Worm (Caenorhabditis elegans) whole organism, L2 larva: ENCODE data around the gene vha-20.

Experiments used
- C34F6.9 ChIP-seq: fragments of 150-350 bp; optimal IDR thresholded peaks from 2 replicates; lab custom pipeline; 2014; ENCODE audit warnings: missing biosample characterization, missing genetic modification characterization
- R02D3.7 ChIP-seq: fragments of 150-350 bp; optimal IDR thresholded peaks from 2 replicates; lab custom pipeline; 2014; ENCODE audit warnings: missing biosample characterization, missing genetic modification characterization
- ZK546.5 ChIP-seq: sonication (generic microtip); optimal IDR thresholded peaks from 2 replicates; lab custom pipeline; 2017; ENCODE audit warnings: missing biosample characterization, missing genetic modification characterization
- alr-1 ChIP-seq: fragments of 150-350 bp; optimal IDR thresholded peaks from 2 replicates; lab custom pipeline; 2014; ENCODE audit warnings: missing biosample characterization, missing genetic modification characterization
- aly-2 ChIP-seq: fragments of 150-350 bp; optimal IDR thresholded peaks from 2 replicates; lab custom pipeline; 2014; ENCODE audit warnings: missing biosample characterization, missing genetic modification characterization
- ama-1 ChIP-seq: fragments of 150-350 bp; optimal IDR thresholded peaks from 2 replicates; lab custom pipeline; 2018; ENCODE audit warnings: inconsistent platforms
- blmp-1 ChIP-seq: sonication (generic microtip); optimal IDR thresholded peaks from 2 replicates; lab custom pipeline; 2017; ENCODE audit warnings: missing genetic modification characterization, mild to moderate bottlenecking, missing compliant biosample characterization, antibody characterized with exemption, moderate library complexity; ENCODE audit not compliant: insufficient read depth
- crh-2 ChIP-seq: sonication (generic microtip); optimal IDR thresholded peaks from 2 replicates; lab custom pipeline; 2017; ENCODE audit warnings: missing biosample characterization, missing genetic modification characterization
- egl-27 ChIP-seq: sonication (generic microtip); optimal IDR thresholded peaks from 3 replicates; lab custom pipeline; 2017; ENCODE audit warnings: missing biosample characterization, missing genetic modification reagents, missing genetic modification characterization
- elt-1 ChIP-seq: fragments of 150-350 bp; optimal IDR thresholded peaks from 2 replicates; lab custom pipeline; 2014; ENCODE audit warnings: missing biosample characterization, missing genetic modification characterization
- elt-3 ChIP-seq: sonication (generic microtip); optimal IDR thresholded peaks from 2 replicates; lab custom pipeline; 2017; ENCODE audit warnings: missing biosample characterization, missing genetic modification characterization
- fos-1 ChIP-seq: fragments of 150-350 bp; optimal IDR thresholded peaks from 2 replicates; lab custom pipeline; 2014; ENCODE audit warnings: missing biosample characterization, missing genetic modification characterization
- gmeb-1 ChIP-seq: fragments of 150-350 bp; optimal IDR thresholded peaks from 2 replicates; lab custom pipeline; 2014; ENCODE audit warnings: missing biosample characterization, missing genetic modification characterization
- lin-11 ChIP-seq: fragments of 150-350 bp; sonication (generic microtip); optimal IDR thresholded peaks from 2 replicates; lab custom pipeline; 2014; ENCODE audit warnings: missing biosample characterization, missing genetic modification characterization, inconsistent platforms, mixed read lengths
- lin-13 ChIP-seq: fragments of 150-350 bp; optimal IDR thresholded peaks from 2 replicates; lab custom pipeline; 2014; ENCODE audit warnings: missing biosample characterization, missing genetic modification reagents, missing genetic modification characterization
- lin-39 ChIP-seq: fragments of 150-350 bp; optimal IDR thresholded peaks from 2 replicates; lab custom pipeline; 2014; ENCODE audit warnings: missing biosample characterization, missing genetic modification reagents, missing genetic modification characterization
- lsy-2 ChIP-seq, 2 experiments: fragments of 150-350 bp in 1 of 2; sonication (generic microtip) in 1 of 2; optimal IDR thresholded peaks; 2 replicates each; lab custom pipeline; 2014 to 2017; ENCODE audit warnings: missing biosample characterization in 2 of 2, missing genetic modification characterization in 2 of 2
- mbf-1 ChIP-seq: sonication (generic microtip); optimal IDR thresholded peaks from 2 replicates; lab custom pipeline; 2017; ENCODE audit warnings: missing biosample characterization, missing genetic modification characterization
- nhr-12 ChIP-seq: fragments of 150-350 bp; optimal IDR thresholded peaks from 2 replicates; lab custom pipeline; 2014; ENCODE audit warnings: missing biosample characterization, missing genetic modification characterization
- nhr-129 ChIP-seq: fragments of 150-350 bp; optimal IDR thresholded peaks from 2 replicates; lab custom pipeline; 2014; ENCODE audit warnings: missing biosample characterization, missing genetic modification characterization
- nhr-237 ChIP-seq: fragments of 150-350 bp; optimal IDR thresholded peaks from 2 replicates; lab custom pipeline; 2014; ENCODE audit warnings: missing biosample characterization, missing genetic modification characterization
- nhr-25 ChIP-seq: fragments of 150-350 bp; sonication (generic microtip); optimal IDR thresholded peaks from 3 replicates; lab custom pipeline; 2014; ENCODE audit warnings: missing biosample characterization, missing genetic modification characterization
- nhr-6 ChIP-seq: fragments of 150-350 bp; optimal IDR thresholded peaks from 2 replicates; lab custom pipeline; 2014; ENCODE audit warnings: missing biosample characterization, missing genetic modification characterization
- nhr-77 ChIP-seq: fragments of 150-350 bp; optimal IDR thresholded peaks from 2 replicates; lab custom pipeline; 2014; ENCODE audit warnings: missing biosample characterization, missing genetic modification characterization
- peb-1 ChIP-seq: fragments of 150-350 bp; optimal IDR thresholded peaks from 2 replicates; lab custom pipeline; 2014; ENCODE audit warnings: missing biosample characterization, missing genetic modification characterization
- sem-4 ChIP-seq: fragments of 150-350 bp; optimal IDR thresholded peaks from 2 replicates; lab custom pipeline; 2014; ENCODE audit warnings: missing biosample characterization, missing genetic modification reagents, missing genetic modification characterization
- skn-1 ChIP-seq: sonication (generic microtip); optimal IDR thresholded peaks from 2 replicates; lab custom pipeline; 2017; ENCODE audit warnings: missing biosample characterization, missing genetic modification characterization
- sma-9 ChIP-seq, 2 experiments: fragments of 150-350 bp in 1 of 2; sonication (generic microtip) in 1 of 2; optimal IDR thresholded peaks; 2 replicates each; lab custom pipeline; 2014 to 2016; ENCODE audit warnings: missing genetic modification characterization in 2 of 2, mild to moderate bottlenecking in 1 of 2, missing biosample characterization in 1 of 2, missing compliant biosample characterization in 1 of 2, missing genetic modification reagents in 1 of 2, moderate library complexity in 1 of 2
- snpc-4 ChIP-seq: fragments of 150-350 bp; optimal IDR thresholded peaks from 2 replicates; lab custom pipeline; 2014; ENCODE audit warnings: missing biosample characterization, missing genetic modification characterization
- unc-55 ChIP-seq: fragments of 150-350 bp; sonication (generic microtip); optimal IDR thresholded peaks from 3 replicates; lab custom pipeline; 2014; ENCODE audit warnings: missing biosample characterization, missing genetic modification reagents, missing genetic modification characterization
- unc-62 ChIP-seq: fragments of 150-350 bp; optimal IDR thresholded peaks from 2 replicates; lab custom pipeline; 2014; ENCODE audit warnings: missing biosample characterization, missing genetic modification reagents, missing genetic modification characterization
- zag-1 ChIP-seq: fragments of 150-350 bp; optimal IDR thresholded peaks from 2 replicates; lab custom pipeline; 2014; ENCODE audit warnings: missing biosample characterization, missing genetic modification characterization
- ztf-11 ChIP-seq: sonication (generic microtip); optimal IDR thresholded peaks from 2 replicates; lab custom pipeline; 2017; ENCODE audit warnings: missing biosample characterization, missing genetic modification characterization
- ztf-4 ChIP-seq: fragments of 150-350 bp; optimal IDR thresholded peaks from 2 replicates; lab custom pipeline; 2014; ENCODE audit warnings: missing biosample characterization, missing genetic modification characterization

Gene vha-20

ce11 chrX:14164234-14164633 is at the start of gene vha-20:
TSS of gene vha-20 (minus strand) at chrX:14164506.
- peak; percentile 51 for TF ChIP-seq ama-1 (lab: Kevin White, UChicago)
- TF ChIP-seq ZK546.5 = no peak
- no peak for TF ChIP-seq nhr-129 (tag; lab: Kevin White, UChicago)
- no peak for TF ChIP-seq fos-1 (tag; lab: Kevin White, UChicago)

DNA sequence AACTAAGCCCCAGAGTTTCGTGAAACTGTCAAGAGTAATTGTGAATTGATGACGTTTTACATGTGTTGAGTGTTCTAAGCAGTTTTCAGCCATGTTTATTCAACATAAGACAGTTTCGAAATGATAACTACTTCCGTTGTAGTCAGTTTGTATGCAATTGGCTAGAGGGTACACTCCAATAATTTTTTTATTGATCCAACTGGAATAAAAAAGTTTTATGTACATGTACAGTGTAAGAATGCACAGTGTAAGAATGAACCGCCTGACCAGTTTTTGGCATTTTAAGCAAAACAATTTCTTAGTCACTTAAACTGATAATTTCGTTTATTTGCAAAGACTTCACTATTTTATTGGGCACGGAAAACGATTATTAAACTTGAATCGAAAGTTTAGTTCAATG is 49.0 kb upstream of the vha-20 start:
- TF ChIP-seq lin-13 (no peak), sma-9 (GFP tag; optimal IDR thresholded peaks at IDR 0.05; lab: Kevin White, UChicago) (no peak), sma-9 (tag; optimal IDR thresholded peaks at IDR 0.05; lab: Kevin White, UChicago) (no peak), fos-1 (tag; lab: Kevin White, UChicago) (peak; percentile 17)

DNA sequence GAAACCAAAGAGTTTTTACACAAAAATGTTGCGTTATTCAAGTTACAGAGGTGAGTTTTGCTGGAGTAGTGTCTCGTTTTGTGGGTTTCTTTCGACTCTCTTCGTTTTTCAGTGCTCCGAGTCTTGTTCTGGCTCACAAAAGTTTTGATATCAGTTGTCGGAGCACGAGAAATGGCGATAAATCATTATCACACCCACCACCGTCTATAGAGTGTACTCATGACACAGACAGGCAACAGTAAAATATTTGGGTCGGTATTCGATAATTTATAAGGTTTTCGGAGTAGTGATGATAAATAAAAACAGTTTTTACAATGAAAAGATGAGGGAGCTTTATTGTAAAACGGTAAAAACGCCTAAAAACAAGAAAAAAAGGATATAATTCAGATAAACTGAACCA is 43.6 kb upstream of the vha-20 start, which contains the start of gene ceh-37:
Gene ceh-37, minus strand, starts transcription at position 59 of the 400 bp plus-strand sequence.
- no peak for TF ChIP-seq nhr-237 (tag; lab: Kevin White, UChicago)
- peak; percentile 37 for TF ChIP-seq crh-2 (tag; lab: Kevin White, UChicago)
- no peak for TF ChIP-seq unc-62 (GFP tag; lab: Kevin White, UChicago)
- TF ChIP-seq elt-3 (tag; lab: Kevin White, UChicago) = no peak
- TF ChIP-seq sem-4 (tag; lab: Kevin White, UChicago) = no peak
- TF ChIP-seq fos-1 (tag; lab: Kevin White, UChicago) = peak; percentile 60
- no peak for TF ChIP-seq nhr-12 (tag; lab: Kevin White, UChicago)

DNA sequence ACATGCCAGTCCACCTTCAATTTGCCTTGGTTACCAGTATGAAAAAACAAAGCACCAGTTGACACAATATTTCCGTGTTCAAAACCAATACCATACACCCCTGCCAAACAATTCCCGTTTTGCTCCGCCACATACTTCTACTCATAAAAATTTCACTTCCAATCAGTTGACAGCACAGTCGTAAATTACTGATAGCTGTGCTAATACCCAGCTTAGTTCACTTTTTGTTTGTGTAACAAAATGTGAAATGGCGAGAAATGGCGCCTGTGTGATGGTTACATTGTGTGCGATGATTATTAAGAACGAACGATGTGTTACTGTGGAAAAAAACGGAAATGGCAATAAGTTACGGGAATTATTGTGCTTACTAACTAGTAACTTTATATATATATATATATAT is 42.0 kb upstream of the vha-20 start:
- TF ChIP-seq fos-1 (tag; lab: Kevin White, UChicago) (peak; percentile 67), blmp-1 (tag; lab: Kevin White, UChicago) (no peak)
- TF ChIP-seq, all 48 proteins: peak for 1

- TF ChIP-seq lsy-2 (tag; optimal IDR thresholded peaks at IDR 0.05; lab: Kevin White, UChicago) = peak in 1 of 2 experiments; percentile 45
- TF ChIP-seq sma-9 (GFP tag; optimal IDR thresholded peaks at IDR 0.05; lab: Kevin White, UChicago) = peak; percentile 72
- TF ChIP-seq sma-9 (tag; optimal IDR thresholded peaks at IDR 0.05; lab: Kevin White, UChicago) = no peak
- peak; percentile 42 for TF ChIP-seq fos-1 (tag; lab: Kevin White, UChicago)
- no peak for TF ChIP-seq ztf-4 (tag; lab: Kevin White, UChicago)
- no peak for TF ChIP-seq zag-1
- TF ChIP-seq gmeb-1 = peak; percentile 32
Measured at ce11 chrX:14194251-14194650, 29.9 kb upstream of the vha-20 start.

DNA sequence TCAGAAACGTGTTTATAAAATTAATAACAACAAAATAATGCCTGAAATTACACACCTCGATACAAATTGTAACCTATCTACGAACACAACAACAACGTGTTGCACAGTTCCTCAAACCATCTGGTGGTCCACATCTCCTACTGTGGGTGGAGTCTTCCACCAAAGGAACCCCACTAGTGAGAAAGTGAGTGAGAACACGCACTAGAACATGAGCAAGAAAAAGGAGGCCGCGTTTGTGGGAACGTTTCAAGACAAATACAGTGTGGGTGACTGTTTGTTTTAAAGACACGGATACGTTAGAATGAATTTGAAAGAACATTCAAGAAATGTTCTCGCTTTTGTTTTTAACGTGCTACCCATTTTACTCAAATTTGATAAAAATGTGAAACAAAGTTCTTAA is 22.2 kb upstream of the vha-20 start, which contains the start of gene ceh-36:
Gene ceh-36, minus strand, starts transcription at position 101 of the 400 bp plus-strand sequence.
- no peak for TF ChIP-seq nhr-25 (tag; lab: Kevin White, UChicago)
- TF ChIP-seq fos-1 (tag; lab: Kevin White, UChicago) = no peak
- no peak for TF ChIP-seq unc-62 (GFP tag; lab: Kevin White, UChicago)
- TF ChIP-seq blmp-1 (tag; lab: Kevin White, UChicago) = no peak
- TF ChIP-seq peb-1 = no peak
- TF ChIP-seq nhr-6 = no peak
- no peak for TF ChIP-seq gmeb-1
- TF ChIP-seq, all 48 proteins: peak for 0

DNA sequence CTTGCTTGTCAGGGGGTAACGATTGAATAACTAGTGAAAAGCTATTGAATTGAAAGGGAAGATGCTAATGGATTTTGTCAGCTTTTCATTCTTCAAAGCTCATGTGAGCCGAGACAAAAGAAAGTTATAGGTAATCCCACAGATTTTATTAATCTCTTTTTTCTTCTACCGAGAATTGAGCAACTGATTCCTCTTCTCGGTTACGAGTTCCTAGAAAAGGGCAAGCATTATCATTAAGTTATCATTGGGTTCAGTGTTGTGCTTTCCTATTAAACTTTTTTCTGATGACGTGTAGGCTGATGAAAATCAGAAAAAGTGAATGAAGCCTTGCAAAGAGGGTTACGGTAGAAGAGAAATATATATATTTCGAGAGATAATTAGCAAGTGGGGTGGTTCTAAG is 21.3 kb upstream of the vha-20 start:
- no peak for TF ChIP-seq lin-11
- no peak for TF ChIP-seq ztf-11 (tag; lab: Kevin White, UChicago)
- TF ChIP-seq egl-27 (tag; lab: Kevin White, UChicago) = no peak
- no peak for TF ChIP-seq mbf-1 (tag; lab: Kevin White, UChicago)
- TF ChIP-seq sem-4 (tag; lab: Kevin White, UChicago) = no peak
- TF ChIP-seq nhr-129 (tag; lab: Kevin White, UChicago) = no peak

ce11 chrX:14182514-14182913 is 18.2 kb upstream of the vha-20 start:
- TF ChIP-seq snpc-4 (tag; lab: Kevin White, UChicago) (no peak), R02D3.7 (tag; lab: Kevin White, UChicago) (no peak), lsy-2 (tag; optimal IDR thresholded peaks at IDR 0.05; lab: Kevin White, UChicago) (no peak), lin-13 (no peak), sma-9 (GFP tag; optimal IDR thresholded peaks at IDR 0.05; lab: Kevin White, UChicago) (no peak), sma-9 (tag; optimal IDR thresholded peaks at IDR 0.05; lab: Kevin White, UChicago) (no peak), gmeb-1 (no peak), zag-1 (no peak), unc-55 (GFP tag; lab: Kevin White, UChicago) (no peak), ama-1 (lab: Kevin White, UChicago) (no peak), skn-1 (tag; lab: Kevin White, UChicago) (no peak), lin-39 (tag; lab: Kevin White, UChicago) (no peak), lin-11 (no peak), elt-1 (no peak), C34F6.9 (tag; lab: Kevin White, UChicago) (no peak), ztf-4 (tag; lab: Kevin White, UChicago) (no peak), ztf-11 (tag; lab: Kevin White, UChicago) (no peak), alr-1 (tag; lab: Kevin White, UChicago) (no peak), nhr-77 (tag; lab: Kevin White, UChicago) (no peak), aly-2 (tag; lab: Kevin White, UChicago) (no peak)
